Worm (Caenorhabditis elegans): ENCODE data around the gene srw-16.

ce11 chrV:15285984-15286383 is 11.3 kb upstream of the srw-16 start:
- TF ChIP-seq fos-1 (tag; optimal IDR thresholded peaks at IDR 0.05) (no peak), ama-1 (optimal IDR thresholded peaks at IDR 0.05) (no peak), egl-27 (tag; optimal IDR thresholded peaks at IDR 0.05) (no peak), hlh-4 (tag; optimal IDR thresholded peaks at IDR 0.05) (no peak)
